Worm (Caenorhabditis elegans) whole organism, midembryonic: ENCODE data around the gene clec-265.

ENCODE experiments used
- flt-1 ChIP-seq: fragments of 200-800 bp; sonication (Bioruptor generic); IDR thresholded peaks from 2 replicates; pipeline ENCODE4 v1.3.6; 2022; ENCODE audit warnings: missing genetic modification characterization, missing compliant biosample characterization
- med-1 ChIP-seq: sonication (generic microtip); optimal IDR thresholded peaks from 2 replicates; lab custom pipeline; 2017; ENCODE audit warnings: missing genetic modification characterization, mild to moderate bottlenecking, missing compliant biosample characterization, antibody characterized with exemption, missing genetic modification reagents; ENCODE audit not compliant: insufficient read depth

DNA sequence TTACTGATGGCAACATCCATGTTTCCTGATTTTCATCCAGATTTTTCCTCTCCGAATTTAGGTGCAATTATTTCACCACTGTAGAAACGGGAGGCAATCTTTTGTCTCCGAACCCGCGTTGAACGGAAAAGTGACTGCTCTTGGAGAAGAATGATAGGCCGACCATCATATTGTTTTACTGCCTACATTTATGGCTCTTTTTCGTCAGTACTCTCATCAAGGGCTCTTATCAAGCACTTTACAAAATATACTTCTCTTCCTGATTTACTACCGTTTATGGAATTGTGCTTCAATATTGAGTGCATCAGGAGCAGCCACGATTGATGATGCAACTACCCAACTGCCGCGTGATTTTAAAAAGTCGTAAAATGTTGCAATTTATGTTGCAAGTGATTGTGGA is 22.8 kb downstream of the clec-265 start:
- TF ChIP-seq flt-1 (no peak), med-1 (GFP tag; lab: Kevin White, UChicago) (no peak)
